Worm (Caenorhabditis elegans): Measurements from ENCODE around the gene nhr-71.

- TF ChIP-seq dao-5 (tag; optimal IDR thresholded peaks at IDR 0.05) (no peak), W03F9.2 (tag; optimal IDR thresholded peaks at IDR 0.05) (no peak)
Observed at ce11 chrX:13729724-13730123, 17.4 kb upstream of the nhr-71 start.

All from whole organism, L4/young adult.